Worm (Caenorhabditis elegans): ENCODE data around the gene gst-37.

gst-37 gene

ce11 chrV:1969228-1969627 is 47.8 kb downstream of the gst-37 start, which contains the start of gene acs-3:
acs-3 (plus strand) TSS chrV:1969528.
- TF ChIP-seq aptf-2 (GFP tag; conservative IDR thresholded peaks at IDR 0.05) (no peak), let-526 (GFP tag; IDR thresholded peaks at IDR 0.05) (no peak), egrh-3 (GFP tag; IDR thresholded peaks at IDR 0.05) (no peak), nfya-1 (tag; optimal IDR thresholded peaks at IDR 0.05; ENCODE audit: borderline replicate concordance, insufficient read depth) (no peak), bed-1 (GFP tag; IDR thresholded peaks at IDR 0.05) (no peak), snpc-3.4 (tag; optimal IDR thresholded peaks at IDR 0.05) (no peak), rec-8 (tag; optimal IDR thresholded peaks at IDR 0.05) (no peak), lsy-27 (tag; optimal IDR thresholded peaks at IDR 0.05; ENCODE audit: borderline replicate concordance, insufficient read depth) (no peak), ets-4 (GFP tag; optimal IDR thresholded peaks at IDR 0.05) (no peak), ceh-40 (GFP tag; IDR thresholded peaks at IDR 0.05) (no peak), ceh-91 (GFP tag; IDR thresholded peaks at IDR 0.05) (no peak), ztf-3 (GFP tag; optimal IDR thresholded peaks at IDR 0.05) (no peak)

ce11 chrV:1969690-1970089 is 48.3 kb downstream of the gst-37 start:
- TF ChIP-seq C17E4.6 (GFP tag; IDR thresholded peaks at IDR 0.05) (no peak), hrde-1 (tag; optimal IDR thresholded peaks at IDR 0.05; ENCODE audit: borderline replicate concordance) (no peak), ztf-6 (GFP tag; IDR thresholded peaks at IDR 0.05) (no peak), lir-1 (GFP tag; conservative IDR thresholded peaks at IDR 0.05) (no peak), ekl-4 (GFP tag; IDR thresholded peaks at IDR 0.05) (no peak), chd-7 (tag; optimal IDR thresholded peaks at IDR 0.05) (no peak), bed-2 (GFP tag; IDR thresholded peaks at IDR 0.05) (no peak), attf-6 (GFP tag; IDR thresholded peaks at IDR 0.05) (no peak), lag-1 (GFP tag; IDR thresholded peaks at IDR 0.05) (no peak), mel-28 (tag; optimal IDR thresholded peaks at IDR 0.05; ENCODE audit: borderline replicate concordance) (no peak), ztf-18 (tag; optimal IDR thresholded peaks at IDR 0.05) (no peak), B0019.2 (GFP tag; conservative IDR thresholded peaks at IDR 0.05) (no peak), egl-44 (GFP tag; IDR thresholded peaks at IDR 0.05) (no peak), cebp-1 (GFP tag; IDR thresholded peaks at IDR 0.05) (no peak), cebp-1 (tag; optimal IDR thresholded peaks at IDR 0.05) (no peak), D2030.7 (GFP tag; IDR thresholded peaks at IDR 0.05) (no peak), Y53F4B.3 (GFP tag; IDR thresholded peaks at IDR 0.05) (no peak), pha-4 (tag; optimal IDR thresholded peaks at IDR 0.05) (no peak), gei-17 (GFP tag; optimal IDR thresholded peaks at IDR 0.05) (no peak), F49E8.2 (tag; optimal IDR thresholded peaks at IDR 0.05; ENCODE audit: insufficient read depth) (no peak)

All from whole organism, young adult.